Worm (Caenorhabditis elegans): Measurements from ENCODE around the gene unc-98.

- TF ChIP-seq zip-8 (tag; optimal IDR thresholded peaks at IDR 0.05) (no peak), nhr-237 (tag; optimal IDR thresholded peaks at IDR 0.05) (no peak), unc-39 (tag; optimal IDR thresholded peaks at IDR 0.05) (no peak), ces-1 (GFP tag; optimal IDR thresholded peaks at IDR 0.05) (no peak), bed-3 (GFP tag; optimal IDR thresholded peaks at IDR 0.05) (no peak), nhr-28 (tag; optimal IDR thresholded peaks at IDR 0.05) (no peak), unc-62 (GFP tag; optimal IDR thresholded peaks at IDR 0.05) (no peak), nhr-76 (tag; optimal IDR thresholded peaks at IDR 0.05) (no peak), lsy-2 (tag; optimal IDR thresholded peaks at IDR 0.05) (no peak), snpc-4 (tag; optimal IDR thresholded peaks at IDR 0.05) (no peak)
Observed at ce11 chrX:7547696-7548095, 25.7 kb downstream of the unc-98 start.
